Fruit fly (Drosophila melanogaster) whole organism, pupa: ENCODE results near the gene svp.

Experiments
- CG14655 ChIP-seq: fragments of 200-800 bp; sonication (Bioruptor generic); optimal IDR thresholded peaks from 3 replicates; lab custom pipeline; 2017; ENCODE audit warnings: mild to moderate bottlenecking, missing biosample characterization, missing genetic modification reagents, missing genetic modification characterization
- CG15710 ChIP-seq: fragments of 200-800 bp; sonication (Bioruptor generic); optimal IDR thresholded peaks from 2 replicates; lab custom pipeline; 2018; ENCODE audit warnings: missing biosample characterization, mild to moderate bottlenecking, missing genetic modification characterization, moderate library complexity
- CG4496 ChIP-seq: fragments of 200-800 bp; sonication (Bioruptor generic); IDR thresholded peaks from 3 replicates; pipeline ENCODE4 v1.3.6; 2022; ENCODE audit warnings: missing biosample characterization, missing genetic modification characterization
- CG8159 ChIP-seq: fragments of 200-800 bp; sonication (Bioruptor generic); optimal IDR thresholded peaks from 3 replicates; lab custom pipeline; 2018; ENCODE audit warnings: missing biosample characterization, mild to moderate bottlenecking, missing genetic modification characterization, moderate library complexity
- CG8301 ChIP-seq: fragments of 200-800 bp; sonication (Bioruptor generic); optimal IDR thresholded peaks from 2 replicates; lab custom pipeline; 2018; ENCODE audit warnings: missing biosample characterization, mild to moderate bottlenecking, missing genetic modification characterization
- EcR ChIP-seq: fragments of 200-800 bp; sonication (Bioruptor generic); optimal IDR thresholded peaks from 3 replicates; lab custom pipeline; 2019; ENCODE audit warnings: missing biosample characterization, missing genetic modification characterization, mild to moderate bottlenecking, moderate library complexity, missing genetic modification reagents
- Pif1A ChIP-seq: fragments of 200-800 bp; sonication (Bioruptor generic); optimal IDR thresholded peaks from 3 replicates; lab custom pipeline; 2016; ENCODE audit warnings: missing biosample characterization, missing genetic modification characterization
- fd96Ca ChIP-seq: fragments of 200-800 bp; sonication (Bioruptor generic); IDR thresholded peaks from 3 replicates; pipeline ENCODE4 v1.3.6; 2022; ENCODE audit warnings: missing biosample characterization, missing genetic modification characterization
- gl ChIP-seq: fragments of 200-800 bp; sonication (Bioruptor generic); optimal IDR thresholded peaks from 2 replicates; lab custom pipeline; 2018; ENCODE audit warnings: missing biosample characterization, mild to moderate bottlenecking, missing genetic modification characterization

DNA sequence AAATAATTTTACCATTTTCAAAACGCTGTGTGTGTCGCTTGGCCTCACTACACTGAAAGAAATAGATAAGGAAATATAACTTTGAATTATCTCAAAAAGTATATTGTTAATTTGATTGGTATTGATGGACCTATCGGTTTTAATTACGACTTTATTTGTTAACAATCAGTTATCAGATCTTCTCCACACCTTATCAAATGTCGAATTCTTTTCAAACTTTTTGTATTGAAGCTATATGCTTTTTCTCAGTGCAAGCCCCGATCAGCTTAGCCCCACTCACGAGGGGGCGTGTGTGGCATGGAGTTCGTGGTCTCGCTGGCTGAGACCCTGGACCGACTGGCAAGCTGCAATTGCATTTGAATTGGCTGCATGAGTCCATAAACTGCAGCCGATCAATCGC lies 38.7 kb downstream of the svp start:
- no peak for TF ChIP-seq gl
- TF ChIP-seq EcR (GFP tag; lab: Kevin White, UChicago) = no peak
- peak; percentile 74 for TF ChIP-seq CG14655 (GFP tag; lab: Kevin White, UChicago)
- peak; percentile 73 for TF ChIP-seq CG8301 (tag; lab: Kevin White, UChicago)
- peak; percentile 42 for TF ChIP-seq Pif1A (GFP tag; lab: Kevin White, UChicago)
- peak; percentile 74 for TF ChIP-seq CG4496 (GFP tag; lab: Robert Waterston, UW)
- TF ChIP-seq CG8159 (tag; lab: Kevin White, UChicago) = peak; percentile 39
- peak; percentile 23; the same call in 1 of the 3 replicates for TF ChIP-seq fd96Ca
- peak; percentile 4 for TF ChIP-seq CG15710
